Fruit fly (Drosophila melanogaster) whole organism, wandering third instar larva: ENCODE data around the gene CG17159.

Experiments used
- Abd-B ChIP-seq: fragments of >200 bp; optimal IDR thresholded peaks from 2 replicates; lab custom pipeline; 2017; ENCODE audit warnings: missing biosample characterization, missing genetic modification characterization
- CG9705 ChIP-seq: fragments of 200-800 bp; sonication (Bioruptor generic); optimal IDR thresholded peaks from 2 replicates; lab custom pipeline; 2018; ENCODE audit warnings: missing biosample characterization, mild to moderate bottlenecking, missing genetic modification characterization
- Dfd ChIP-seq: fragments of >200 bp; optimal IDR thresholded peaks from 2 replicates; lab custom pipeline; 2017; ENCODE audit warnings: missing biosample characterization, missing genetic modification characterization
- GATAd ChIP-seq: sonication (Bioruptor generic); optimal IDR thresholded peaks from 2 replicates; lab custom pipeline; 2016; ENCODE audit warnings: missing biosample characterization, missing genetic modification characterization
- Hr83 ChIP-seq: fragments of 200-300 bp; sonication (Bioruptor generic); optimal IDR thresholded peaks from 2 replicates; lab custom pipeline; 2016; ENCODE audit warnings: missing biosample characterization, mild to moderate bottlenecking, missing genetic modification characterization, moderate library complexity; ENCODE audit not compliant: poor library complexity, severe bottlenecking
- Myc ChIP-seq: fragments of >200 bp; optimal IDR thresholded peaks from 2 replicates; lab custom pipeline; 2017
- OdsH ChIP-seq: fragments of 200-800 bp; sonication (Bioruptor generic); optimal IDR thresholded peaks from 2 replicates; lab custom pipeline; 2016; ENCODE audit warnings: missing biosample characterization, mild to moderate bottlenecking, missing genetic modification characterization
- Rel ChIP-seq, 2 experiments: fragments of 200-800 bp; sonication (Bioruptor generic) in 1 of 2; optimal IDR thresholded peaks; 2 replicates in 1 of 2; 3 replicates in 1 of 2; lab custom pipeline; 2016 to 2019; ENCODE audit warnings: mild to moderate bottlenecking in 2 of 2, missing biosample characterization in 2 of 2, missing genetic modification characterization in 2 of 2, moderate library complexity in 1 of 2
- Vsx2 ChIP-seq: fragments of 200-300, 225-300 bp; sonication (Bioruptor generic); optimal IDR thresholded peaks from 2 replicates; lab custom pipeline; 2018; ENCODE audit warnings: missing biosample characterization, missing genetic modification characterization; ENCODE audit not compliant: partially characterized antibody
- br ChIP-seq: fragments of 200-800 bp; sonication (Bioruptor generic); optimal IDR thresholded peaks from 2 replicates; lab custom pipeline; 2016; ENCODE audit warnings: missing biosample characterization, missing genetic modification characterization
- brk ChIP-seq: fragments of 200-800 bp; sonication (Bioruptor generic); optimal IDR thresholded peaks from 2 replicates; lab custom pipeline; 2016; ENCODE audit warnings: missing biosample characterization, mild to moderate bottlenecking, missing genetic modification characterization
- pan ChIP-seq: fragments of >200 bp; optimal IDR thresholded peaks from 2 replicates; lab custom pipeline; 2017
- rgr ChIP-seq: fragments of 200-800 bp; sonication (Bioruptor generic); optimal IDR thresholded peaks from 3 replicates; lab custom pipeline; 2016; ENCODE audit warnings: missing biosample characterization, mild to moderate bottlenecking, missing genetic modification characterization
- sv ChIP-seq: fragments of 200-800 bp; sonication (Bioruptor generic); optimal IDR thresholded peaks from 3 replicates; lab custom pipeline; 2016; ENCODE audit warnings: missing biosample characterization, missing genetic modification characterization

- TF ChIP-seq OdsH (no peak), Vsx2 (GFP tag; lab: Kevin White, UChicago) (no peak), GATAd (no peak), Myc (lab: Kevin White, UChicago) (no peak), brk (GFP tag; lab: Kevin White, UChicago) (no peak), pan (lab: Kevin White, UChicago) (no peak), sv (GFP tag; lab: Kevin White, UChicago) (no peak), Rel (GFP tag; optimal IDR thresholded peaks at IDR 0.05; lab: Kevin White, UChicago) (no peak), Rel (tag; optimal IDR thresholded peaks at IDR 0.05; lab: Kevin White, UChicago) (peak; percentile 46), br (GFP tag; lab: Kevin White, UChicago) (no peak), Hr83 (GFP tag; lab: Kevin White, UChicago) (no peak), CG9705 (GFP tag; lab: Kevin White, UChicago) (no peak), Abd-B (GFP tag; lab: Kevin White, UChicago) (no peak), Dfd (GFP tag; lab: Kevin White, UChicago) (no peak), rgr (GFP tag; lab: Kevin White, UChicago) (no peak)
These were observed 10.0 kb downstream of the CG17159 start, which contains the start of the genes CG17163 and CG17168 for dm6 chrX:23082407-23082905.
